Fruit fly (Drosophila melanogaster): ENCODE results near the gene Dyro.

Gene Dyro

dm6 chr3L:11292180-11292727, 3.5 kb downstream of the Dyro start (continued):
- no peak for TF ChIP-seq CG14667 (GFP tag; IDR thresholded peaks at IDR 0.05)
- TF ChIP-seq Hr3 (GFP tag; optimal IDR thresholded peaks at IDR 0.05), result no peak
- TF ChIP-seq CG10274 (GFP tag; optimal IDR thresholded peaks at IDR 0.05), result no peak
- TF ChIP-seq CG12942 (GFP tag; optimal IDR thresholded peaks at IDR 0.05), result no peak
- no peak for TF ChIP-seq pita (GFP tag; optimal IDR thresholded peaks at IDR 0.05)
- TF ChIP-seq ci (GFP tag; IDR thresholded peaks at IDR 0.05), result peak; percentile 44; the same call in 1 of the 3 replicates
- TF ChIP-seq Jarid2 (GFP tag; optimal IDR thresholded peaks at IDR 0.05), result no peak
- TF ChIP-seq CG7786 (GFP tag; optimal IDR thresholded peaks at IDR 0.05), result no peak
- no peak for TF ChIP-seq insv (GFP tag; optimal IDR thresholded peaks at IDR 0.05)
- peak; percentile 10; the same call in 1 of the 2 replicates for TF ChIP-seq GATAe (GFP tag; conservative IDR thresholded peaks at IDR 0.05)
- TF ChIP-seq Pdp1 (GFP tag; optimal IDR thresholded peaks at IDR 0.05), result peak in 1 of 2 experiments; percentile 48
- TF ChIP-seq CG16815 (GFP tag; optimal IDR thresholded peaks at IDR 0.05), result no peak
- TF ChIP-seq Sox100B (GFP tag; optimal IDR thresholded peaks at IDR 0.05), result no peak
- no peak for TF ChIP-seq Dref (GFP tag; IDR thresholded peaks at IDR 0.05)
- no peak for TF ChIP-seq CG12659 (GFP tag; optimal IDR thresholded peaks at IDR 0.05)
- no peak for TF ChIP-seq CG34376 (GFP tag; optimal IDR thresholded peaks at IDR 0.05)
- TF ChIP-seq dm (GFP tag; optimal IDR thresholded peaks at IDR 0.05), result no peak
- TF ChIP-seq CG9609 (GFP tag; optimal IDR thresholded peaks at IDR 0.05), result no peak
- peak; percentile 59 for TF ChIP-seq lab (GFP tag; optimal IDR thresholded peaks at IDR 0.05)
- TF ChIP-seq ase (GFP tag; IDR thresholded peaks at IDR 0.05), result no peak
- TF ChIP-seq Ets97D (GFP tag; optimal IDR thresholded peaks at IDR 0.05), result no peak
- TF ChIP-seq psq (GFP tag; optimal IDR thresholded peaks at IDR 0.05), result no peak
- TF ChIP-seq sr (GFP tag; IDR thresholded peaks at IDR 0.05), result 0 out of 3 replicates have a peak, but pooled peaks have one; percentile 25
- no peak for TF ChIP-seq zfh2 (GFP tag; optimal IDR thresholded peaks at IDR 0.05)
- no peak for TF ChIP-seq Neu2 (GFP tag; optimal IDR thresholded peaks at IDR 0.05; ENCODE audit: borderline replicate concordance)
- peak; percentile 7 for TF ChIP-seq CG13894 (tag; optimal IDR thresholded peaks at IDR 0.05)
- no peak for TF ChIP-seq CG14050 (GFP tag; IDR thresholded peaks at IDR 0.05)
- 0 out of 2 replicates have a peak, but pooled peaks have one; percentile 20 for TF ChIP-seq seq (GFP tag; IDR thresholded peaks at IDR 0.05)
- peak; percentile 37; the same call in 1 of the 2 replicates for TF ChIP-seq CG32767 (GFP tag; IDR thresholded peaks at IDR 0.05)
- TF ChIP-seq sc (optimal IDR thresholded peaks at IDR 0.05), result no peak
- no peak for TF ChIP-seq sc (GFP tag; optimal IDR thresholded peaks at IDR 0.05)
- TF ChIP-seq Sry-δ (GFP tag; optimal IDR thresholded peaks at IDR 0.05), result no peak
- TF ChIP-seq ara (GFP tag; IDR thresholded peaks at IDR 0.05), result no peak
- no peak for TF ChIP-seq CG9876 (GFP tag; optimal IDR thresholded peaks at IDR 0.05)
- TF ChIP-seq CG17568 (GFP tag; optimal IDR thresholded peaks at IDR 0.05), result no peak
- TF ChIP-seq ERR (GFP tag; optimal IDR thresholded peaks at IDR 0.05), result no peak
- TF ChIP-seq CG10209 (GFP tag; optimal IDR thresholded peaks at IDR 0.05), result no peak
- no peak for TF ChIP-seq knrl (GFP tag; IDR thresholded peaks at IDR 0.05; ENCODE audit: partially characterized antibody)
- TF ChIP-seq prd (optimal IDR thresholded peaks at IDR 0.05), result no peak
- peak; percentile 54; the same call in 2 of the 3 replicates for TF ChIP-seq prd (GFP tag; IDR thresholded peaks at IDR 0.05)
- peak; percentile 45 for TF ChIP-seq cwo (GFP tag; optimal IDR thresholded peaks at IDR 0.05)
- peak; percentile 55; the same call in 1 of the 2 replicates for TF ChIP-seq CG6689 (GFP tag; IDR thresholded peaks at IDR 0.05)
- TF ChIP-seq CG3065 (GFP tag; optimal IDR thresholded peaks at IDR 0.05), result no peak
- TF ChIP-seq gro (GFP tag; optimal IDR thresholded peaks at IDR 0.05), result no peak
- TF ChIP-seq CG7745 (tag; optimal IDR thresholded peaks at IDR 0.05), result no peak
- no peak for TF ChIP-seq ftz-f1 (GFP tag; optimal IDR thresholded peaks at IDR 0.05)
- no peak for TF ChIP-seq Mes4 (GFP tag; optimal IDR thresholded peaks at IDR 0.05)
- no peak for TF ChIP-seq CG7987 (GFP tag; optimal IDR thresholded peaks at IDR 0.05)
- no peak for TF ChIP-seq CG8290 (GFP tag; optimal IDR thresholded peaks at IDR 0.05)
- peak in 1 of 2 experiments; percentile 60 for TF ChIP-seq CG8290 (tag; optimal IDR thresholded peaks at IDR 0.05)
- no peak for TF ChIP-seq CG17385 (GFP tag; optimal IDR thresholded peaks at IDR 0.05)
- no peak for TF ChIP-seq ind (GFP tag; optimal IDR thresholded peaks at IDR 0.05)

Data from whole organism, embryonic.